Fruit fly (Drosophila melanogaster) whole organism, adult: ENCODE measurements around the gene Irc.
A peak's percentile ranks its signal among the peaks of the same experiment; 100 is the strongest.

Experiments
- CG11617 ChIP-seq: fragments of 200-800 bp; sonication (Bioruptor generic); optimal IDR thresholded peaks from 2 replicates; lab custom pipeline; 2017; ENCODE audit warnings: mild to moderate bottlenecking, missing biosample characterization, missing genetic modification reagents, missing genetic modification characterization
- CG12768 ChIP-seq: fragments of 200-800 bp; sonication (Bioruptor generic); optimal IDR thresholded peaks from 2 replicates; lab custom pipeline; 2017; ENCODE audit warnings: missing biosample characterization, missing genetic modification characterization, mild to moderate bottlenecking, moderate library complexity, missing genetic modification reagents
- CG14711 ChIP-seq: fragments of 200-800 bp; sonication (Bioruptor generic); optimal IDR thresholded peaks from 2 replicates; lab custom pipeline; 2018; ENCODE audit warnings: missing biosample characterization, mild to moderate bottlenecking, missing genetic modification characterization, moderate library complexity
- CG1620 ChIP-seq: fragments of 200-800 bp; sonication (Bioruptor generic); optimal IDR thresholded peaks from 2 replicates; lab custom pipeline; 2016; ENCODE audit warnings: missing biosample characterization, missing genetic modification characterization
- CG33017 ChIP-seq: fragments of 200-800 bp; sonication (Bioruptor generic); optimal IDR thresholded peaks from 2 replicates; lab custom pipeline; 2018; ENCODE audit warnings: missing biosample characterization, mild to moderate bottlenecking, missing genetic modification characterization, moderate library complexity
- CG5204 ChIP-seq: fragments of 200-800 bp; sonication (Bioruptor generic); optimal IDR thresholded peaks from 2 replicates; lab custom pipeline; 2016; ENCODE audit warnings: missing biosample characterization, missing genetic modification characterization
- CG7045 ChIP-seq: fragments of 200-800 bp; sonication (Bioruptor generic); optimal IDR thresholded peaks from 2 replicates; lab custom pipeline; 2017; ENCODE audit warnings: missing biosample characterization, mild to moderate bottlenecking, missing genetic modification characterization
- CG7101 ChIP-seq: fragments of 200-800 bp; sonication (Bioruptor generic); optimal IDR thresholded peaks from 2 replicates; lab custom pipeline; 2018; ENCODE audit warnings: missing biosample characterization, mild to moderate bottlenecking, missing genetic modification characterization, moderate library complexity
- Clk ChIP-seq: fragments of 200-800 bp; sonication (Bioruptor generic); optimal IDR thresholded peaks from 2 replicates; lab custom pipeline; 2017; ENCODE audit warnings: missing biosample characterization, missing genetic modification characterization
- Crg-1 ChIP-seq: fragments of 200-800 bp; sonication (Bioruptor generic); optimal IDR thresholded peaks from 2 replicates; lab custom pipeline; 2016; ENCODE audit warnings: missing biosample characterization, missing genetic modification characterization
- Hr96 ChIP-seq: fragments of 200-800 bp; sonication (Bioruptor generic); optimal IDR thresholded peaks from 2 replicates; lab custom pipeline; 2016; ENCODE audit warnings: missing biosample characterization, missing genetic modification characterization
- Mnt ChIP-seq: fragments of 200-800 bp; sonication (Bioruptor generic); optimal IDR thresholded peaks from 2 replicates; lab custom pipeline; 2016; ENCODE audit warnings: missing biosample characterization, mild to moderate bottlenecking, missing genetic modification characterization
- bab1 ChIP-seq: fragments of 200-800 bp; sonication (Bioruptor generic); optimal IDR thresholded peaks from 3 replicates; lab custom pipeline; 2019; ENCODE audit warnings: missing biosample characterization, mild to moderate bottlenecking, missing genetic modification characterization, moderate library complexity
- cic ChIP-seq: fragments of 200-800 bp; sonication (Bioruptor generic); optimal IDR thresholded peaks from 2 replicates; lab custom pipeline; 2017; ENCODE audit warnings: missing biosample characterization, mild to moderate bottlenecking, missing genetic modification characterization, moderate library complexity
- cnc ChIP-seq, 2 experiments: fragments of >200 bp; optimal IDR thresholded peaks; 2 replicates each; lab custom pipeline; 2017
- kay ChIP-seq: fragments of 200-800 bp; sonication (Bioruptor generic); peaks from one replicate; lab custom pipeline; 2016; ENCODE audit warnings: missing biosample characterization, missing genetic modification characterization, borderline replicate concordance
- ovo ChIP-seq: fragments of 200-800 bp; sonication (Bioruptor generic); optimal IDR thresholded peaks from 2 replicates; lab custom pipeline; 2016; ENCODE audit warnings: missing biosample characterization, missing genetic modification characterization
- pad ChIP-seq: fragments of 200-800 bp; sonication (Bioruptor generic); optimal IDR thresholded peaks from 3 replicates; lab custom pipeline; 2017; ENCODE audit warnings: missing biosample characterization, missing genetic modification characterization, mild to moderate bottlenecking, moderate library complexity, missing genetic modification reagents
- tj ChIP-seq: fragments of 200-800 bp; sonication (Bioruptor generic); optimal IDR thresholded peaks from 3 replicates; lab custom pipeline; 2017; ENCODE audit warnings: missing biosample characterization, mild to moderate bottlenecking, missing genetic modification characterization, moderate library complexity
- toe ChIP-seq: fragments of 200-800 bp; sonication (Bioruptor generic); optimal IDR thresholded peaks from 2 replicates; lab custom pipeline; 2016; ENCODE audit warnings: missing biosample characterization, missing genetic modification characterization

Gene Irc

dm6 chr3R:16982108-16982707 is 20.5 kb upstream of the Irc start, which contains the start of gene AhcyL2:
Gene AhcyL2, minus strand, starts transcription at chr3R:16982158.
- TF ChIP-seq CG12768 (peak; percentile 12), kay (peak; percentile 78), cic (peak; percentile 74), CG7101 (tag; lab: Kevin White, UChicago) (no peak), ovo (GFP tag; lab: Kevin White, UChicago) (no peak), CG33017 (tag; lab: Kevin White, UChicago) (peak; percentile 23)

dm6 chr3R:16983001-16983400 is 19.7 kb upstream of the Irc start:
- TF ChIP-seq CG5204 (GFP tag; lab: Kevin White, UChicago): no peak
- TF ChIP-seq CG14711: no peak
- no peak for TF ChIP-seq tj (GFP tag; lab: Kevin White, UChicago)
- TF ChIP-seq Hr96 (GFP tag; lab: Kevin White, UChicago): no peak
- no peak for TF ChIP-seq CG11617 (GFP tag; lab: Kevin White, UChicago)
- no peak for TF ChIP-seq bab1 (GFP tag; lab: Kevin White, UChicago)
- no peak for TF ChIP-seq Mnt (GFP tag; lab: Kevin White, UChicago)
- TF ChIP-seq pad (GFP tag; lab: Kevin White, UChicago): no peak
- TF ChIP-seq CG33017 (tag; lab: Kevin White, UChicago): no peak
- TF ChIP-seq CG7101 (tag; lab: Kevin White, UChicago): no peak
- TF ChIP-seq Clk (GFP tag; lab: Kevin White, UChicago): no peak
- TF ChIP-seq cic: no peak
- no peak for TF ChIP-seq CG1620 (GFP tag; lab: Kevin White, UChicago)
- no peak for TF ChIP-seq CG12768
- TF ChIP-seq CG7045 (GFP tag; lab: Kevin White, UChicago): no peak
- no peak for TF ChIP-seq kay
- no peak for TF ChIP-seq ovo (GFP tag; lab: Kevin White, UChicago)
- no peak for TF ChIP-seq toe (GFP tag; lab: Kevin White, UChicago)
- TF ChIP-seq cnc (optimal IDR thresholded peaks at IDR 0.05; lab: Kevin White, UChicago): no peak

dm6 chr3R:16984221-16984620 is 18.5 kb upstream of the Irc start:
- no peak for TF ChIP-seq toe (GFP tag; lab: Kevin White, UChicago)

dm6 chr3R:16985547-16985946 is 17.1 kb upstream of the Irc start:
- TF ChIP-seq CG5204 (GFP tag; lab: Kevin White, UChicago) (no peak), Clk (GFP tag; lab: Kevin White, UChicago) (no peak), cic (no peak), ovo (GFP tag; lab: Kevin White, UChicago) (no peak), kay (peak; percentile 79), Hr96 (GFP tag; lab: Kevin White, UChicago) (no peak), toe (GFP tag; lab: Kevin White, UChicago) (no peak)

- TF ChIP-seq CG12768 (peak; percentile 94), ovo (GFP tag; lab: Kevin White, UChicago) (peak; percentile 66), Clk (GFP tag; lab: Kevin White, UChicago) (peak; percentile 94), CG33017 (tag; lab: Kevin White, UChicago) (peak; percentile 96), cic (peak; percentile 98), kay (peak; percentile 87), cnc (optimal IDR thresholded peaks at IDR 0.05; lab: Kevin White, UChicago) (no peak), bab1 (GFP tag; lab: Kevin White, UChicago) (peak; percentile 88), CG11617 (GFP tag; lab: Kevin White, UChicago) (peak; percentile 94), toe (GFP tag; lab: Kevin White, UChicago) (peak; percentile 94), tj (GFP tag; lab: Kevin White, UChicago) (peak; percentile 88), CG1620 (GFP tag; lab: Kevin White, UChicago) (peak; percentile 89), pad (GFP tag; lab: Kevin White, UChicago) (peak; percentile 88), CG7101 (tag; lab: Kevin White, UChicago) (peak; percentile 95), CG14711 (peak; percentile 86), Crg-1 (GFP tag; lab: Kevin White, UChicago) (peak; percentile 94), CG5204 (GFP tag; lab: Kevin White, UChicago) (peak; percentile 97), Mnt (GFP tag; lab: Kevin White, UChicago) (peak; percentile 92), CG7045 (GFP tag; lab: Kevin White, UChicago) (peak; percentile 98), Hr96 (GFP tag; lab: Kevin White, UChicago) (peak; percentile 98)
Measured at dm6 chr3R:16986181-16987074, 16.2 kb upstream of the Irc start.

dm6 chr3R:16987220-16987923 is 15.3 kb upstream of the Irc start, which contains the start of gene CG18622:
Gene CG18622, minus strand, starts transcription at chr3R:16987732.
- TF ChIP-seq cnc (optimal IDR thresholded peaks at IDR 0.05; lab: Kevin White, UChicago): no peak
- TF ChIP-seq toe (GFP tag; lab: Kevin White, UChicago): peak; percentile 24
- peak; percentile 88 for TF ChIP-seq CG12768
- no peak for TF ChIP-seq bab1 (GFP tag; lab: Kevin White, UChicago)
- TF ChIP-seq CG7045 (GFP tag; lab: Kevin White, UChicago): no peak
- TF ChIP-seq Crg-1 (GFP tag; lab: Kevin White, UChicago): no peak
- TF ChIP-seq Hr96 (GFP tag; lab: Kevin White, UChicago): no peak
- no peak for TF ChIP-seq Clk (GFP tag; lab: Kevin White, UChicago)
- no peak for TF ChIP-seq CG7101 (tag; lab: Kevin White, UChicago)
- TF ChIP-seq kay: peak; percentile 82
- peak; percentile 95 for TF ChIP-seq cic
- no peak for TF ChIP-seq CG1620 (GFP tag; lab: Kevin White, UChicago)
- TF ChIP-seq CG33017 (tag; lab: Kevin White, UChicago): peak; percentile 3
- no peak for TF ChIP-seq CG5204 (GFP tag; lab: Kevin White, UChicago)
- no peak for TF ChIP-seq CG11617 (GFP tag; lab: Kevin White, UChicago)
- TF ChIP-seq ovo (GFP tag; lab: Kevin White, UChicago): peak; percentile 56
- peak; percentile 94 for TF ChIP-seq pad (GFP tag; lab: Kevin White, UChicago)
- peak; percentile 21 for TF ChIP-seq tj (GFP tag; lab: Kevin White, UChicago)
- peak; percentile 63 for TF ChIP-seq Mnt (GFP tag; lab: Kevin White, UChicago)
- TF ChIP-seq CG14711: no peak
